Fruit fly (Drosophila melanogaster): ENCODE measurements around the gene CG14551.

dm6 chr3R:26096192-26096591, 33.4 kb upstream of the CG14551 start:
- no peak for TF ChIP-seq MTF-1 (GFP tag; optimal IDR thresholded peaks at IDR 0.05; ENCODE audit: borderline replicate concordance)
- no peak for TF ChIP-seq HLH3B (GFP tag; IDR thresholded peaks at IDR 0.05)
- no peak for TF ChIP-seq Asciz (GFP tag; optimal IDR thresholded peaks at IDR 0.05)
- no peak for TF ChIP-seq crp (GFP tag; optimal IDR thresholded peaks at IDR 0.05)
- TF ChIP-seq Hr78 (GFP tag; optimal IDR thresholded peaks at IDR 0.05), result no peak
- no peak for TF ChIP-seq unpg (GFP tag; optimal IDR thresholded peaks at IDR 0.05)
- no peak for TF ChIP-seq CG1233 (GFP tag; optimal IDR thresholded peaks at IDR 0.05)
- no peak for TF ChIP-seq ab (GFP tag; optimal IDR thresholded peaks at IDR 0.05)
- TF ChIP-seq CG14667 (GFP tag; IDR thresholded peaks at IDR 0.05), result no peak

Data from whole organism, embryonic.